Fruit fly (Drosophila melanogaster): ENCODE results near the gene CG8360.

Gene CG8360

dm6 chr2L:8211070-8211469 is 1.7 kb upstream of the CG8360 start, which contains the start of gene Ssb-c31a (continued):
- TF ChIP-seq disco-r (GFP tag; optimal IDR thresholded peaks at IDR 0.05) (no peak), sens (GFP tag) (peak; percentile 93), CG5245 (GFP tag; optimal IDR thresholded peaks at IDR 0.05) (no peak), abd-A (tag; optimal IDR thresholded peaks at IDR 0.05) (no peak), ro (GFP tag; IDR thresholded peaks at IDR 0.05) (no peak), CG14965 (GFP tag; optimal IDR thresholded peaks at IDR 0.05; ENCODE audit: borderline replicate concordance) (no peak), mld (GFP tag; IDR thresholded peaks at IDR 0.05; ENCODE audit: partially characterized antibody) (no peak), NC2β (GFP tag; optimal IDR thresholded peaks at IDR 0.05) (peak; percentile 27), CG11247 (GFP tag; IDR thresholded peaks at IDR 0.05) (no peak), kni (GFP tag; optimal IDR thresholded peaks at IDR 0.05) (no peak), Gsc (GFP tag; IDR thresholded peaks at IDR 0.05) (no peak), CG12155 (GFP tag; optimal IDR thresholded peaks at IDR 0.05) (peak; percentile 56), CG10366 (GFP tag; IDR thresholded peaks at IDR 0.05) (peak; percentile 30; the same call in 1 of the 2 replicates), emc (GFP tag; optimal IDR thresholded peaks at IDR 0.05) (peak; percentile 33), pb (GFP tag; optimal IDR thresholded peaks at IDR 0.05) (no peak), CG12071 (GFP tag; optimal IDR thresholded peaks at IDR 0.05) (no peak), CG8765 (GFP tag; IDR thresholded peaks at IDR 0.05) (no peak), CG9932 (GFP tag; IDR thresholded peaks at IDR 0.05) (peak; percentile 81), Kr (GFP tag; optimal IDR thresholded peaks at IDR 0.05) (no peak), maf-S (GFP tag; optimal IDR thresholded peaks at IDR 0.05) (peak; percentile 51), Six4 (GFP tag; optimal IDR thresholded peaks at IDR 0.05) (peak; percentile 14), chn (GFP tag; optimal IDR thresholded peaks at IDR 0.05) (peak; percentile 52), CG13424 (tag; optimal IDR thresholded peaks at IDR 0.05) (peak; percentile 52), lmd (GFP tag; IDR thresholded peaks at IDR 0.05) (no peak), tap (tag; optimal IDR thresholded peaks at IDR 0.05) (no peak), MESR4 (GFP tag; optimal IDR thresholded peaks at IDR 0.05) (peak; percentile 2), org-1 (GFP tag; optimal IDR thresholded peaks at IDR 0.05) (no peak), CG11093 (GFP tag; IDR thresholded peaks at IDR 0.05) (no peak), vvl (GFP tag; IDR thresholded peaks at IDR 0.05) (no peak; the same call in 1 of the 2 replicates), CG34224 (GFP tag; IDR thresholded peaks at IDR 0.05; ENCODE audit: partially characterized antibody) (peak; percentile 77), CG14860 (GFP tag; IDR thresholded peaks at IDR 0.05; ENCODE audit: partially characterized antibody) (peak; percentile 47; the same call in 1 of the 3 replicates), CG12299 (tag; optimal IDR thresholded peaks at IDR 0.05) (peak; percentile 60), CG3407 (GFP tag; optimal IDR thresholded peaks at IDR 0.05) (peak; percentile 18), gsb-n (tag; optimal IDR thresholded peaks at IDR 0.05) (peak; percentile 23), Doc3 (GFP tag; IDR thresholded peaks at IDR 0.05; ENCODE audit: partially characterized antibody) (peak; percentile 87), Lim3 (GFP tag; IDR thresholded peaks at IDR 0.05) (no peak), Rx (GFP tag; IDR thresholded peaks at IDR 0.05) (no peak), CG31441 (GFP tag; IDR thresholded peaks at IDR 0.05) (0 out of 2 replicates have a peak, but pooled peaks have one; percentile 32), Usf (GFP tag; optimal IDR thresholded peaks at IDR 0.05) (no peak), Dbx (GFP tag; IDR thresholded peaks at IDR 0.05) (peak; percentile 63), klu (GFP tag; IDR thresholded peaks at IDR 0.05) (no peak; the same call in 1 of the 2 replicates), gfzf (GFP tag; optimal IDR thresholded peaks at IDR 0.05) (peak; percentile 9), slbo (GFP tag; IDR thresholded peaks at IDR 0.05) (peak; percentile 66; the same call in 1 of the 2 replicates), Rfx (GFP tag; IDR thresholded peaks at IDR 0.05) (peak; percentile 64), Hey (tag; optimal IDR thresholded peaks at IDR 0.05) (no peak), CG11695 (GFP tag; IDR thresholded peaks at IDR 0.05) (no peak), nau (GFP tag; optimal IDR thresholded peaks at IDR 0.05) (peak; percentile 0), gem (tag; optimal IDR thresholded peaks at IDR 0.05) (peak; percentile 57), pan (optimal IDR thresholded peaks at IDR 0.05) (no peak), pan (GFP tag; optimal IDR thresholded peaks at IDR 0.05 in 1 of 2, IDR thresholded peaks at IDR 0.05 in 1 of 2) (no peak), Fer2 (tag; optimal IDR thresholded peaks at IDR 0.05) (peak; percentile 15), B-H2 (GFP tag; optimal IDR thresholded peaks at IDR 0.05) (peak; percentile 86)
